Worm (Caenorhabditis elegans): ENCODE data around the gene rfs-1.

rfs-1 gene

DNA sequence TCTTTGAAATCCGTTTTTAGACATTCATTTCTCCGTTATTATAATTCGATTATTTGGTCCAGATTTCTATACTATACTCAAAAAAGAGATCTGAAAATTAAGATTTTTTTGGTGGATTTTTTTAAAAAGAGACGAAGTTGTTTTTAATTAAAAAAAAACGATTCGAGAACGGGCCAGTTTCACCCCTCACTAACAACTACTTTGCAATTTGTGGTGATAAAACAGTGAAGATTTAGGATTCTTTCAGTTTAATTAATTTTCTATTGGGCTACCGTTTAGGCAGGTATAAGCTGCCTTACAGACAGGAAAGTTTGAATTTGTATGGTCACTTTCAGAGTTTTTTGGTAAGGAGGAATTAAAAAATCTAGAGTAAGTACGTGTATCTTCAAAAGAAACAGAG lies 25.2 kb upstream of the rfs-1 start, which contains the start of gene unc-36:
TSS of gene unc-36 (minus strand) at position 101 of the 400 bp plus-strand sequence.
- no peak for TF ChIP-seq unc-86 (tag; optimal IDR thresholded peaks at IDR 0.05)
- TF ChIP-seq lir-3 (tag; optimal IDR thresholded peaks at IDR 0.05; ENCODE audit: poor library complexity), result no peak
- no peak for TF ChIP-seq F16B12.6 (tag; optimal IDR thresholded peaks at IDR 0.05)
- TF ChIP-seq dpl-1 (GFP tag; optimal IDR thresholded peaks at IDR 0.05), result no peak
- no peak for TF ChIP-seq nhr-12 (tag; optimal IDR thresholded peaks at IDR 0.05)
- no peak for TF ChIP-seq irx-1 (tag; optimal IDR thresholded peaks at IDR 0.05)
- TF ChIP-seq swsn-7 (tag; optimal IDR thresholded peaks at IDR 0.05), result no peak
- TF ChIP-seq mep-1 (tag; optimal IDR thresholded peaks at IDR 0.05), result no peak
- TF ChIP-seq egl-13 (tag; optimal IDR thresholded peaks at IDR 0.05), result no peak
- no peak for TF ChIP-seq mef-2 (tag; optimal IDR thresholded peaks at IDR 0.05)
- no peak for TF ChIP-seq sptf-1 (tag; optimal IDR thresholded peaks at IDR 0.05)
- no peak for TF ChIP-seq pax-3 (tag; optimal IDR thresholded peaks at IDR 0.05)
- TF ChIP-seq efl-1 (optimal IDR thresholded peaks at IDR 0.05), result no peak
- TF ChIP-seq efl-1 (GFP tag; optimal IDR thresholded peaks at IDR 0.05 in 1 of 2), result no peak
- no peak for TF ChIP-seq lin-39 (tag; optimal IDR thresholded peaks at IDR 0.05)
- TF ChIP-seq lsy-2 (tag; optimal IDR thresholded peaks at IDR 0.05), result no peak
- TF ChIP-seq lin-35 (GFP tag; optimal IDR thresholded peaks at IDR 0.05), result no peak
- TF ChIP-seq nhr-84 (tag; optimal IDR thresholded peaks at IDR 0.05), result no peak
- no peak for TF ChIP-seq ama-1 (optimal IDR thresholded peaks at IDR 0.05)
- no peak for TF ChIP-seq efl-3 (GFP tag; optimal IDR thresholded peaks at IDR 0.05)

- TF ChIP-seq grh-1 (GFP tag; IDR thresholded peaks at IDR 0.05) (no peak), ceh-82 (tag; optimal IDR thresholded peaks at IDR 0.05) (peak in 2 of 3 experiments; percentile 17 to 55), lin-35 (GFP tag; optimal IDR thresholded peaks at IDR 0.05) (peak in 1 of 2 experiments; percentile 51), ztf-11 (tag; optimal IDR thresholded peaks at IDR 0.05) (no peak), blmp-1 (tag; optimal IDR thresholded peaks at IDR 0.05) (no peak), lir-3 (tag; optimal IDR thresholded peaks at IDR 0.05; ENCODE audit: poor library complexity) (peak; percentile 19), fkh-8 (tag; optimal IDR thresholded peaks at IDR 0.05) (peak; percentile 79), C16A3.4 (tag; optimal IDR thresholded peaks at IDR 0.05) (no peak), nhr-237 (tag; optimal IDR thresholded peaks at IDR 0.05) (no peak), lsy-2 (tag; optimal IDR thresholded peaks at IDR 0.05) (peak; percentile 52 to 57), aly-2 (tag; optimal IDR thresholded peaks at IDR 0.05) (no peak), jun-1 (tag; optimal IDR thresholded peaks at IDR 0.05) (no peak), ceh-88 (GFP tag; IDR thresholded peaks at IDR 0.05) (no peak), elt-3 (tag; optimal IDR thresholded peaks at IDR 0.05) (no peak), dpl-1 (GFP tag; optimal IDR thresholded peaks at IDR 0.05) (peak in 1 of 3 experiments; percentile 32), unc-30 (tag; optimal IDR thresholded peaks at IDR 0.05) (no peak), egl-27 (tag; optimal IDR thresholded peaks at IDR 0.05) (no peak), nhr-84 (tag; optimal IDR thresholded peaks at IDR 0.05) (no peak), nhr-12 (tag; optimal IDR thresholded peaks at IDR 0.05) (no peak), elt-2 (tag; optimal IDR thresholded peaks at IDR 0.05) (no peak), skn-1 (tag; optimal IDR thresholded peaks at IDR 0.05) (peak; percentile 42), unc-86 (tag; optimal IDR thresholded peaks at IDR 0.05) (peak; percentile 60), snpc-4 (tag; optimal IDR thresholded peaks at IDR 0.05) (no peak), mef-2 (tag; optimal IDR thresholded peaks at IDR 0.05) (no peak), nhr-19 (GFP tag; conservative IDR thresholded peaks at IDR 0.05) (peak; percentile 49), dsc-1 (tag; optimal IDR thresholded peaks at IDR 0.05) (peak; percentile 76), sox-4 (tag; optimal IDR thresholded peaks at IDR 0.05) (no peak), efl-3 (GFP tag; optimal IDR thresholded peaks at IDR 0.05) (no peak), zip-4 (GFP tag; optimal IDR thresholded peaks at IDR 0.05) (no peak), lin-14 (GFP tag; optimal IDR thresholded peaks at IDR 0.05) (peak; percentile 94), ceh-8 (GFP tag; optimal IDR thresholded peaks at IDR 0.05) (no peak), nhr-71 (tag; optimal IDR thresholded peaks at IDR 0.05) (peak; percentile 76), nhr-85 (tag) (no peak), unc-62 (GFP tag; optimal IDR thresholded peaks at IDR 0.05) (no peak), alr-1 (tag; optimal IDR thresholded peaks at IDR 0.05; ENCODE audit: borderline replicate concordance) (no peak), ceh-63 (GFP tag; optimal IDR thresholded peaks at IDR 0.05) (no peak), F16B12.6 (tag; optimal IDR thresholded peaks at IDR 0.05) (peak; percentile 30), nhr-47 (tag; optimal IDR thresholded peaks at IDR 0.05) (no peak), aha-1 (tag; optimal IDR thresholded peaks at IDR 0.05) (no peak), nhr-28 (tag; optimal IDR thresholded peaks at IDR 0.05) (no peak), C34B4.2 (tag; optimal IDR thresholded peaks at IDR 0.05) (no peak)
Observed at ce11 chrIII:8201760-8202159, 24.5 kb upstream of the rfs-1 start.

All from whole organism, L1 larva.